Fruit fly (Drosophila melanogaster) whole organism, wandering third instar larva: ENCODE measurements around the gene RanBP3.
A peak's percentile ranks its signal among the peaks of the same experiment; 100 is the strongest.

ENCODE experiments used
- Abd-B ChIP-seq: fragments of >200 bp; optimal IDR thresholded peaks from 2 replicates; lab custom pipeline; 2017; ENCODE audit warnings: missing biosample characterization, missing genetic modification characterization
- CG32264 ChIP-seq: fragments of 200-800 bp; sonication (Bioruptor generic); optimal IDR thresholded peaks from 2 replicates; lab custom pipeline; 2016; ENCODE audit warnings: missing biosample characterization, missing genetic modification characterization
- CG9705 ChIP-seq: fragments of 200-800 bp; sonication (Bioruptor generic); optimal IDR thresholded peaks from 2 replicates; lab custom pipeline; 2018; ENCODE audit warnings: missing biosample characterization, mild to moderate bottlenecking, missing genetic modification characterization
- CrebA ChIP-seq: fragments of 200-800 bp; sonication (Bioruptor generic); optimal IDR thresholded peaks from 2 replicates; lab custom pipeline; 2016; ENCODE audit warnings: missing biosample characterization, mild to moderate bottlenecking, missing genetic modification characterization, borderline replicate concordance
- Dfd ChIP-seq: fragments of >200 bp; optimal IDR thresholded peaks from 2 replicates; lab custom pipeline; 2017; ENCODE audit warnings: missing biosample characterization, missing genetic modification characterization
- Dif ChIP-seq: fragments of 200-275, 200-300 bp; sonication (Bioruptor generic); optimal IDR thresholded peaks from 2 replicates; lab custom pipeline; 2018; ENCODE audit warnings: missing biosample characterization, missing genetic modification characterization; ENCODE audit not compliant: partially characterized antibody
- GATAd ChIP-seq: sonication (Bioruptor generic); optimal IDR thresholded peaks from 2 replicates; lab custom pipeline; 2016; ENCODE audit warnings: missing biosample characterization, missing genetic modification characterization
- HLH106 ChIP-seq: fragments of 200-800 bp; optimal IDR thresholded peaks from 3 replicates; lab custom pipeline; 2019; ENCODE audit warnings: missing biosample characterization, mild to moderate bottlenecking, missing genetic modification characterization, moderate library complexity
- Hnf4 ChIP-seq: fragments of 200-800 bp; sonication (Bioruptor generic); optimal IDR thresholded peaks from 2 replicates; lab custom pipeline; 2016; ENCODE audit warnings: missing biosample characterization, mild to moderate bottlenecking, missing genetic modification characterization
- Hr78 ChIP-seq: fragments of >200 bp; optimal IDR thresholded peaks from 2 replicates; lab custom pipeline; 2017; ENCODE audit warnings: missing biosample characterization, missing genetic modification characterization
- Hr83 ChIP-seq: fragments of 200-300 bp; sonication (Bioruptor generic); optimal IDR thresholded peaks from 2 replicates; lab custom pipeline; 2016; ENCODE audit warnings: missing biosample characterization, mild to moderate bottlenecking, missing genetic modification characterization, moderate library complexity; ENCODE audit not compliant: poor library complexity, severe bottlenecking
- Jra ChIP-seq: sonication (Bioruptor generic); optimal IDR thresholded peaks from 2 replicates; lab custom pipeline; 2016; ENCODE audit warnings: missing biosample characterization, missing genetic modification characterization
- Mio ChIP-seq: sonication (Bioruptor generic); optimal IDR thresholded peaks from 2 replicates; lab custom pipeline; 2016; ENCODE audit warnings: missing biosample characterization, missing genetic modification characterization
- Myc ChIP-seq: fragments of >200 bp; optimal IDR thresholded peaks from 2 replicates; lab custom pipeline; 2017
- N ChIP-seq: fragments of >200 bp; optimal IDR thresholded peaks from 2 replicates; lab custom pipeline; 2018; ENCODE audit warnings: missing biosample characterization, missing external identifiers, missing genetic modification characterization
- OdsH ChIP-seq: fragments of 200-800 bp; sonication (Bioruptor generic); optimal IDR thresholded peaks from 2 replicates; lab custom pipeline; 2016; ENCODE audit warnings: missing biosample characterization, mild to moderate bottlenecking, missing genetic modification characterization
- Rel ChIP-seq, 2 experiments: fragments of 200-800 bp; sonication (Bioruptor generic) in 1 of 2; optimal IDR thresholded peaks; 2 replicates in 1 of 2; 3 replicates in 1 of 2; lab custom pipeline; 2016 to 2019; ENCODE audit warnings: mild to moderate bottlenecking in 2 of 2, missing biosample characterization in 2 of 2, missing genetic modification characterization in 2 of 2, moderate library complexity in 1 of 2
- Sp1 ChIP-seq: fragments of 200-800 bp; sonication (Bioruptor generic); optimal IDR thresholded peaks from 3 replicates; lab custom pipeline; 2019; ENCODE audit warnings: missing biosample characterization, mild to moderate bottlenecking, missing genetic modification characterization, moderate library complexity
- Vsx2 ChIP-seq: fragments of 200-300, 225-300 bp; sonication (Bioruptor generic); optimal IDR thresholded peaks from 2 replicates; lab custom pipeline; 2018; ENCODE audit warnings: missing biosample characterization, missing genetic modification characterization; ENCODE audit not compliant: partially characterized antibody
- br ChIP-seq: fragments of 200-800 bp; sonication (Bioruptor generic); optimal IDR thresholded peaks from 2 replicates; lab custom pipeline; 2016; ENCODE audit warnings: missing biosample characterization, missing genetic modification characterization
- brk ChIP-seq: fragments of 200-800 bp; sonication (Bioruptor generic); optimal IDR thresholded peaks from 2 replicates; lab custom pipeline; 2016; ENCODE audit warnings: missing biosample characterization, mild to moderate bottlenecking, missing genetic modification characterization
- dl ChIP-seq, 2 experiments: fragments of 175-275, 200-275 bp in 1 of 2; fragments of 200-275 bp in 1 of 2; sonication (Bioruptor generic); optimal IDR thresholded peaks; lab custom pipeline; 2018; ENCODE audit warnings: mild to moderate bottlenecking in 2 of 2, missing biosample characterization in 2 of 2, missing genetic modification characterization in 2 of 2, moderate library complexity in 2 of 2; ENCODE audit not compliant: partially characterized antibody in 2 of 2, insufficient read depth in 1 of 2
- dmrt93B ChIP-seq: fragments of 200-800 bp; sonication (Bioruptor generic); optimal IDR thresholded peaks from 2 replicates; lab custom pipeline; 2018; ENCODE audit warnings: missing biosample characterization, mild to moderate bottlenecking, missing genetic modification characterization
- dsf ChIP-seq: sonication (Bioruptor generic); optimal IDR thresholded peaks from 2 replicates; lab custom pipeline; 2016; ENCODE audit warnings: missing biosample characterization, missing genetic modification characterization, borderline replicate concordance
- ey ChIP-seq: fragments of 200-800 bp; sonication (Bioruptor generic); optimal IDR thresholded peaks from 2 replicates; lab custom pipeline; 2016; ENCODE audit warnings: missing biosample characterization, missing genetic modification characterization
- foxo ChIP-seq, 2 experiments: fragments of 200-800 bp; sonication (Bioruptor generic); optimal IDR thresholded peaks; 2 replicates in 1 of 2; 3 replicates in 1 of 2; lab custom pipeline; 2016 to 2017; ENCODE audit warnings: missing biosample characterization in 2 of 2, missing genetic modification characterization in 2 of 2
- fru ChIP-seq: fragments of 200-800 bp; sonication (Bioruptor generic); optimal IDR thresholded peaks from 3 replicates; lab custom pipeline; 2016; ENCODE audit warnings: missing biosample characterization, mild to moderate bottlenecking, missing genetic modification characterization
- h ChIP-seq: fragments of 200-800 bp; sonication (Bioruptor generic); optimal IDR thresholded peaks from 3 replicates; lab custom pipeline; 2016; ENCODE audit warnings: missing biosample characterization, mild to moderate bottlenecking, missing genetic modification characterization
- jim ChIP-seq: fragments of 175-275, 200-325 bp; sonication (Bioruptor generic); optimal IDR thresholded peaks from 2 replicates; lab custom pipeline; 2016; ENCODE audit warnings: missing biosample characterization, mild to moderate bottlenecking, missing genetic modification characterization
- lola ChIP-seq: fragments of >200 bp; optimal IDR thresholded peaks from 2 replicates; lab custom pipeline; 2017; ENCODE audit warnings: missing biosample characterization, missing genetic modification characterization
- pan ChIP-seq: fragments of >200 bp; optimal IDR thresholded peaks from 2 replicates; lab custom pipeline; 2017
- psq ChIP-seq: fragments of 200-800 bp; sonication (Bioruptor generic); optimal IDR thresholded peaks from 3 replicates; lab custom pipeline; 2017; ENCODE audit warnings: missing biosample characterization, mild to moderate bottlenecking, missing genetic modification characterization, moderate library complexity
- rgr ChIP-seq: fragments of 200-800 bp; sonication (Bioruptor generic); optimal IDR thresholded peaks from 3 replicates; lab custom pipeline; 2016; ENCODE audit warnings: missing biosample characterization, mild to moderate bottlenecking, missing genetic modification characterization
- sage ChIP-seq: fragments of 200-800 bp; sonication (Bioruptor generic); optimal IDR thresholded peaks from 2 replicates; lab custom pipeline; 2016; ENCODE audit warnings: missing biosample characterization, mild to moderate bottlenecking, missing genetic modification characterization
- sv ChIP-seq: fragments of 200-800 bp; sonication (Bioruptor generic); optimal IDR thresholded peaks from 3 replicates; lab custom pipeline; 2016; ENCODE audit warnings: missing biosample characterization, missing genetic modification characterization
- tai ChIP-seq: sonication (Bioruptor generic); optimal IDR thresholded peaks from 2 replicates; lab custom pipeline; 2016; ENCODE audit warnings: missing biosample characterization, missing genetic modification characterization
- usp ChIP-seq: fragments of >200 bp; optimal IDR thresholded peaks from 2 replicates; lab custom pipeline; 2017; ENCODE audit warnings: missing biosample characterization, missing genetic modification characterization
- woc ChIP-seq: sonication (Bioruptor generic); optimal IDR thresholded peaks from 2 replicates; lab custom pipeline; 2016; ENCODE audit warnings: missing biosample characterization, mild to moderate bottlenecking, missing genetic modification characterization

The RanBP3 gene

dm6 chr3R:23722680-23723372 is 29.8 kb downstream of the RanBP3 start, which contains the start of gene CG10365 (continued):
- TF ChIP-seq br (GFP tag; lab: Kevin White, UChicago) = no peak

- TF ChIP-seq dsf (GFP tag; lab: Kevin White, UChicago) (no peak), Rel (GFP tag; optimal IDR thresholded peaks at IDR 0.05; lab: Kevin White, UChicago) (no peak), Rel (tag; optimal IDR thresholded peaks at IDR 0.05; lab: Kevin White, UChicago) (no peak), Hr83 (no peak), dl (GFP tag; optimal IDR thresholded peaks at IDR 0.05; lab: Kevin White, UChicago; ENCODE audit: insufficient read depth in 1 of 2, partially characterized antibody in 2 of 2) (no peak), Hnf4 (GFP tag; lab: Kevin White, UChicago) (peak; percentile 23), HLH106 (tag; lab: Kevin White, UChicago) (peak; percentile 39), Vsx2 (peak; percentile 1), Sp1 (GFP tag; lab: Kevin White, UChicago) (no peak), foxo (GFP tag; optimal IDR thresholded peaks at IDR 0.05; lab: Kevin White, UChicago) (peak in 1 of 2 experiments; percentile 49), CG32264 (GFP tag; lab: Kevin White, UChicago) (no peak), brk (GFP tag; lab: Kevin White, UChicago) (peak; percentile 44), Myc (lab: Kevin White, UChicago) (no peak), Dif (no peak), woc (no peak), CG9705 (peak; percentile 8), psq (GFP tag; lab: Kevin White, UChicago) (no peak), tai (no peak), CrebA (GFP tag; lab: Kevin White, UChicago) (peak; percentile 6), lola (GFP tag; lab: Kevin White, UChicago) (no peak), Dfd (GFP tag; lab: Kevin White, UChicago) (no peak), fru (GFP tag; lab: Kevin White, UChicago) (peak; percentile 30), dmrt93B (GFP tag; lab: Kevin White, UChicago) (peak; percentile 25), Mio (no peak), pan (lab: Kevin White, UChicago) (no peak), h (GFP tag; lab: Kevin White, UChicago) (peak; percentile 41), Jra (GFP tag; lab: Kevin White, UChicago) (no peak), jim (GFP tag; lab: Kevin White, UChicago) (no peak), N (GFP tag; lab: Kevin White, UChicago) (no peak), br (GFP tag; lab: Kevin White, UChicago) (no peak), ey (GFP tag; lab: Kevin White, UChicago) (no peak), sage (no peak), usp (no peak), Abd-B (GFP tag; lab: Kevin White, UChicago) (no peak), Hr78 (GFP tag; lab: Kevin White, UChicago) (no peak), sv (GFP tag; lab: Kevin White, UChicago) (no peak), rgr (GFP tag; lab: Kevin White, UChicago) (peak; percentile 17), OdsH (GFP tag; lab: Kevin White, UChicago) (no peak), GATAd (GFP tag; lab: Kevin White, UChicago) (no peak)
- TF ChIP-seq, all 38 proteins: peak for 11
These were observed 30.7 kb downstream of the RanBP3 start for dm6 chr3R:23721936-23722335.

- no peak for TF ChIP-seq usp
- no peak for TF ChIP-seq br (GFP tag; lab: Kevin White, UChicago)
- no peak for TF ChIP-seq sv (GFP tag; lab: Kevin White, UChicago)
- no peak for TF ChIP-seq Dfd (GFP tag; lab: Kevin White, UChicago)
- TF ChIP-seq Vsx2 = no peak
- TF ChIP-seq fru (GFP tag; lab: Kevin White, UChicago) = no peak
- TF ChIP-seq dmrt93B (GFP tag; lab: Kevin White, UChicago) = no peak
- TF ChIP-seq CrebA (GFP tag; lab: Kevin White, UChicago) = no peak
- TF ChIP-seq jim (GFP tag; lab: Kevin White, UChicago) = no peak
- no peak for TF ChIP-seq Dif
- TF ChIP-seq Jra (GFP tag; lab: Kevin White, UChicago) = no peak
- TF ChIP-seq rgr (GFP tag; lab: Kevin White, UChicago) = no peak
- TF ChIP-seq woc = no peak
- TF ChIP-seq Myc (lab: Kevin White, UChicago) = no peak
These were observed 31.1 kb downstream of the RanBP3 start, which contains the start of gene CG10232 for dm6 chr3R:23721525-23721924. TSS of gene CG10232 (minus strand) at chr3R:23721625.
